Fruit fly (Drosophila melanogaster) whole organism, pupa: ENCODE results near the gene CG31988.

ENCODE experiments used
- CG17806 ChIP-seq: fragments of 200-800 bp; sonication (Bioruptor generic); optimal IDR thresholded peaks from 2 replicates; lab custom pipeline; 2018; ENCODE audit warnings: missing biosample characterization, mild to moderate bottlenecking, missing genetic modification characterization, moderate library complexity
- CG32121 ChIP-seq: fragments of 200-800 bp; sonication (Bioruptor generic); IDR thresholded peaks from 2 replicates; pipeline ENCODE4 v1.3.6; 2022; ENCODE audit warnings: missing biosample characterization, missing genetic modification characterization
- CG8159 ChIP-seq: fragments of 200-800 bp; sonication (Bioruptor generic); optimal IDR thresholded peaks from 3 replicates; lab custom pipeline; 2018; ENCODE audit warnings: missing biosample characterization, mild to moderate bottlenecking, missing genetic modification characterization, moderate library complexity
- CG8301 ChIP-seq: fragments of 200-800 bp; sonication (Bioruptor generic); optimal IDR thresholded peaks from 2 replicates; lab custom pipeline; 2018; ENCODE audit warnings: missing biosample characterization, mild to moderate bottlenecking, missing genetic modification characterization
- CG9948 ChIP-seq: fragments of 200-800 bp; sonication (Bioruptor generic); optimal IDR thresholded peaks from 2 replicates; lab custom pipeline; 2018; ENCODE audit warnings: missing biosample characterization, mild to moderate bottlenecking, missing genetic modification characterization, moderate library complexity
- Snoo ChIP-seq: fragments of 200-800 bp; sonication (Bioruptor generic); optimal IDR thresholded peaks from 3 replicates; lab custom pipeline; 2017; ENCODE audit warnings: missing biosample characterization, mild to moderate bottlenecking, missing genetic modification characterization, inconsistent platforms

dm6 chr2L:21172922-21173321 is 29.7 kb downstream of the CG31988 start, which contains the start of gene CG31627:
- no peak for TF ChIP-seq CG32121 (GFP tag; lab: Robert Waterston, UW)
- TF ChIP-seq CG17806 (tag; lab: Kevin White, UChicago), result no peak
- no peak for TF ChIP-seq CG8301 (tag; lab: Kevin White, UChicago)
- no peak for TF ChIP-seq Snoo (tag; lab: Kevin White, UChicago)
- TF ChIP-seq CG8159 (tag; lab: Kevin White, UChicago), result no peak
- TF ChIP-seq CG9948 (tag; lab: Kevin White, UChicago), result no peak
